Worm (Caenorhabditis elegans) whole organism, L2 larva: ENCODE results near the gene cri-2.

Experiments used
- elt-1 ChIP-seq: fragments of 150-350 bp; optimal IDR thresholded peaks from 2 replicates; lab custom pipeline; 2014; ENCODE audit warnings: missing biosample characterization, missing genetic modification characterization
- mab-5 ChIP-seq: fragments of 150-350 bp; optimal IDR thresholded peaks from 2 replicates; lab custom pipeline; 2014; ENCODE audit warnings: missing biosample characterization, missing genetic modification characterization
- nhr-237 ChIP-seq: fragments of 150-350 bp; optimal IDR thresholded peaks from 2 replicates; lab custom pipeline; 2014; ENCODE audit warnings: missing biosample characterization, missing genetic modification characterization

DNA sequence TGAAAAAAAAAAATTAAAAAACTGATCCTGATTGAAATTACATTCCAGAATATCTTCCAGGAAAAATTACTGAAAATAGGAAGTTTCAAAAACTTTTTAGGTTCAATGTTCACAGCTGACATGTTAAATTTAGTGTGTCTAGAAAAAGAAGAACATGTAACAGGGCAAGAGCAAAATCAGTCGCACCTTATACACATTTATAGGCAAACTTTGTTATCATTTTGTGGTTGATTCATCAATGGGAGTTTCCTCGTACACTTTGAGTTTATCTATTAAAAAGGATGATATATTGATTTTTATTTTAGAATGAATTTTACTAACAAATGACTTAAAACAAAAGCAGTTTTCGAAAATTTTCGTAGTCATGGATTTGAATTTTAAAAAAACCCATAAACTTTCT, 41.6 kb downstream of the cri-2 start:
- no peak for TF ChIP-seq elt-1
- no peak for TF ChIP-seq mab-5
- no peak for TF ChIP-seq nhr-237
